Worm (Caenorhabditis elegans): ENCODE data around the gene F49H12.4.

F49H12.4 gene

ce11 chrX:2071392-2072001, 8.1 kb upstream of the F49H12.4 start (continued):
- TF ChIP-seq zip-4 (GFP tag; optimal IDR thresholded peaks at IDR 0.05) (peak; percentile 88), fkh-10 (GFP tag; optimal IDR thresholded peaks at IDR 0.05) (no peak), ceh-88 (GFP tag; IDR thresholded peaks at IDR 0.05) (peak; percentile 39; the same call in 1 of the 2 replicates), xbp-1 (tag; optimal IDR thresholded peaks at IDR 0.05) (peak; percentile 80), nhr-11 (tag; optimal IDR thresholded peaks at IDR 0.05) (no peak), rnt-1 (tag; optimal IDR thresholded peaks at IDR 0.05) (peak; percentile 93), aha-1 (tag; optimal IDR thresholded peaks at IDR 0.05) (peak; percentile 5), mef-2 (tag; optimal IDR thresholded peaks at IDR 0.05) (peak; percentile 10), lin-14 (GFP tag; optimal IDR thresholded peaks at IDR 0.05) (peak; percentile 96), C34B4.2 (tag; optimal IDR thresholded peaks at IDR 0.05) (no peak), ztf-11 (tag; optimal IDR thresholded peaks at IDR 0.05) (peak in 1 of 2 experiments; percentile 49), elt-3 (tag; optimal IDR thresholded peaks at IDR 0.05) (peak in 1 of 6 experiments; percentile 50), snpc-4 (tag; optimal IDR thresholded peaks at IDR 0.05) (peak; percentile 71), efl-1 (optimal IDR thresholded peaks at IDR 0.05) (peak; percentile 58 to 70), efl-1 (GFP tag; optimal IDR thresholded peaks at IDR 0.05 in 1 of 2) (peak; percentile 65 to 93), fos-1 (tag; optimal IDR thresholded peaks at IDR 0.05) (peak; percentile 33), skn-1 (tag; optimal IDR thresholded peaks at IDR 0.05) (peak; percentile 97)

ce11 chrX:2074055-2074454, 5.6 kb upstream of the F49H12.4 start, which contains the start of gene txdc-12.2:
Gene txdc-12.2, plus strand, starts transcription at chrX:2074450.
- TF ChIP-seq snu-23 (GFP tag; optimal IDR thresholded peaks at IDR 0.05), result peak; percentile 45
- no peak for TF ChIP-seq ets-5 (GFP tag; IDR thresholded peaks at IDR 0.05)
- TF ChIP-seq aly-2 (tag; optimal IDR thresholded peaks at IDR 0.05), result no peak
- peak; percentile 58 for TF ChIP-seq mep-1 (tag; optimal IDR thresholded peaks at IDR 0.05)
- peak; percentile 73 for TF ChIP-seq nhr-85 (tag)
- peak; percentile 26 for TF ChIP-seq nhr-20 (tag; optimal IDR thresholded peaks at IDR 0.05)
- peak in 1 of 6 experiments; percentile 23 for TF ChIP-seq elt-3 (tag; optimal IDR thresholded peaks at IDR 0.05)
- peak; percentile 87 for TF ChIP-seq blmp-1 (tag; optimal IDR thresholded peaks at IDR 0.05)
- peak; percentile 69 for TF ChIP-seq lin-14 (GFP tag; optimal IDR thresholded peaks at IDR 0.05)
- TF ChIP-seq nhr-71 (tag; optimal IDR thresholded peaks at IDR 0.05), result peak; percentile 18
- peak; percentile 10 for TF ChIP-seq rnt-1 (tag; optimal IDR thresholded peaks at IDR 0.05)

ce11 chrX:2075169-2075568, 4.5 kb upstream of the F49H12.4 start:
- peak; percentile 27 for TF ChIP-seq nhr-90 (tag; optimal IDR thresholded peaks at IDR 0.05; ENCODE audit: poor library complexity)
- peak; percentile 71 for TF ChIP-seq nhr-20 (tag; optimal IDR thresholded peaks at IDR 0.05)
- peak; percentile 2 for TF ChIP-seq sox-4 (tag; optimal IDR thresholded peaks at IDR 0.05)
- TF ChIP-seq elt-3 (tag; optimal IDR thresholded peaks at IDR 0.05), result peak in 1 of 6 experiments; percentile 43
- TF ChIP-seq aly-2 (tag; optimal IDR thresholded peaks at IDR 0.05), result no peak
- TF ChIP-seq dsc-1 (tag; optimal IDR thresholded peaks at IDR 0.05), result peak; percentile 14
- TF ChIP-seq lin-35 (GFP tag; optimal IDR thresholded peaks at IDR 0.05), result peak; percentile 6 to 40
- TF ChIP-seq C04F5.9 (tag; optimal IDR thresholded peaks at IDR 0.05), result no peak
- no peak for TF ChIP-seq jun-1 (tag; optimal IDR thresholded peaks at IDR 0.05)
- TF ChIP-seq irx-1 (tag; optimal IDR thresholded peaks at IDR 0.05), result peak; percentile 1
- no peak for TF ChIP-seq xbp-1 (tag; optimal IDR thresholded peaks at IDR 0.05)
- no peak for TF ChIP-seq isw-1 (GFP tag; IDR thresholded peaks at IDR 0.05)
- no peak for TF ChIP-seq ztf-11 (tag; optimal IDR thresholded peaks at IDR 0.05)
- TF ChIP-seq tbx-2 (tag; optimal IDR thresholded peaks at IDR 0.05), result peak; percentile 26
- TF ChIP-seq ceh-88 (GFP tag; IDR thresholded peaks at IDR 0.05), result no peak
- TF ChIP-seq lsy-2 (tag; optimal IDR thresholded peaks at IDR 0.05), result no peak
- peak; percentile 34; the same call in 1 of the 2 replicates for TF ChIP-seq nhr-19 (GFP tag; conservative IDR thresholded peaks at IDR 0.05)
- peak; percentile 72 for TF ChIP-seq lin-14 (GFP tag; optimal IDR thresholded peaks at IDR 0.05)
- TF ChIP-seq Y116A8C.19 (tag; optimal IDR thresholded peaks at IDR 0.05; ENCODE audit: borderline replicate concordance), result no peak
- no peak for TF ChIP-seq egl-27 (tag; optimal IDR thresholded peaks at IDR 0.05)
- TF ChIP-seq elt-2 (tag; optimal IDR thresholded peaks at IDR 0.05), result no peak
- TF ChIP-seq snu-23 (GFP tag; optimal IDR thresholded peaks at IDR 0.05), result peak; percentile 63
- no peak for TF ChIP-seq skn-1 (tag; optimal IDR thresholded peaks at IDR 0.05)
- no peak for TF ChIP-seq efl-1 (optimal IDR thresholded peaks at IDR 0.05)
- TF ChIP-seq efl-1 (GFP tag; optimal IDR thresholded peaks at IDR 0.05 in 1 of 2), result peak in 1 of 2 experiments; percentile 91
- TF ChIP-seq nhr-71 (tag; optimal IDR thresholded peaks at IDR 0.05), result peak; percentile 76
- no peak for TF ChIP-seq nhr-237 (tag; optimal IDR thresholded peaks at IDR 0.05)
- TF ChIP-seq ama-1 (optimal IDR thresholded peaks at IDR 0.05), result no peak
- no peak for TF ChIP-seq pag-3 (tag; optimal IDR thresholded peaks at IDR 0.05; ENCODE audit: borderline replicate concordance, insufficient read depth)
- peak; percentile 5 for TF ChIP-seq nhr-47 (tag; optimal IDR thresholded peaks at IDR 0.05)
- TF ChIP-seq unc-130 (tag; optimal IDR thresholded peaks at IDR 0.05), result no peak
- TF ChIP-seq rnt-1 (tag; optimal IDR thresholded peaks at IDR 0.05), result no peak
- peak; percentile 95 for TF ChIP-seq nhr-85 (tag)
- peak; percentile 50 for TF ChIP-seq mep-1 (tag; optimal IDR thresholded peaks at IDR 0.05)
- no peak for TF ChIP-seq fos-1 (tag; optimal IDR thresholded peaks at IDR 0.05)

Data from whole organism, L1 larva.